Worm (Caenorhabditis elegans) whole organism, L3 larva: Measurements from ENCODE around the gene abu-5.
"Not testable (repeated sequence)": the region's sequence is repeated elsewhere in the genome, so short reads cannot be mapped to it uniquely, and the experiment has no call there.

Experiments used
- R02D3.7 ChIP-seq: fragments of 150-350 bp; optimal IDR thresholded peaks from 2 replicates; lab custom pipeline; 2014; ENCODE audit warnings: missing biosample characterization, missing genetic modification characterization
- ZK546.5 ChIP-seq: sonication (generic microtip); optimal IDR thresholded peaks from 2 replicates; lab custom pipeline; 2017; ENCODE audit warnings: missing biosample characterization, missing genetic modification characterization
- aly-2 ChIP-seq: fragments of 150-350 bp; optimal IDR thresholded peaks from 2 replicates; lab custom pipeline; 2014; ENCODE audit warnings: missing biosample characterization, missing genetic modification characterization
- ama-1 ChIP-seq: fragments of 150-350 bp; optimal IDR thresholded peaks from 2 replicates; lab custom pipeline; 2018
- ceh-28 ChIP-seq: fragments of 150-350 bp; optimal IDR thresholded peaks from 2 replicates; lab custom pipeline; 2014; ENCODE audit warnings: missing biosample characterization, missing genetic modification reagents, missing genetic modification characterization
- ceh-82 ChIP-seq: fragments of 150-350 bp; optimal IDR thresholded peaks from 2 replicates; lab custom pipeline; 2014; ENCODE audit warnings: missing biosample characterization, missing genetic modification characterization
- ceh-9 ChIP-seq: sonication (generic microtip); optimal IDR thresholded peaks from 2 replicates; lab custom pipeline; 2018; ENCODE audit warnings: missing biosample characterization, missing genetic modification characterization
- daf-12 ChIP-seq: fragments of 150-350 bp; optimal IDR thresholded peaks from 2 replicates; lab custom pipeline; 2014; ENCODE audit warnings: missing biosample characterization, missing genetic modification reagents, missing genetic modification characterization
- egl-27 ChIP-seq: sonication (generic microtip); optimal IDR thresholded peaks from 4 replicates; lab custom pipeline; 2017; ENCODE audit warnings: missing biosample characterization, missing genetic modification reagents, missing genetic modification characterization
- egl-5 ChIP-seq: fragments of 150-350 bp; optimal IDR thresholded peaks from 2 replicates; lab custom pipeline; 2017; ENCODE audit warnings: missing biosample characterization, missing genetic modification reagents, missing genetic modification characterization, inconsistent platforms
- elt-2 ChIP-seq: sonication (generic microtip); optimal IDR thresholded peaks from 2 replicates; lab custom pipeline; 2016; ENCODE audit warnings: missing genetic modification reagents, mild to moderate bottlenecking, missing genetic modification characterization, missing compliant biosample characterization
- elt-3 ChIP-seq, 3 experiments: fragments of 150-350 bp in 1 of 3; sonication (generic microtip) in 2 of 3; optimal IDR thresholded peaks; 2 replicates in 2 of 3; 4 replicates in 1 of 3; lab custom pipeline; 2014 to 2017; ENCODE audit warnings: missing biosample characterization in 3 of 3, missing genetic modification characterization in 3 of 3
- eor-1 ChIP-seq, 2 experiments: fragments of 150-350 bp; optimal IDR thresholded peaks; 2 replicates each; lab custom pipeline; 2014 to 2018; ENCODE audit warnings: missing biosample characterization in 2 of 2, missing genetic modification characterization in 2 of 2
- fkh-10 ChIP-seq: sonication (generic microtip); optimal IDR thresholded peaks from 2 replicates; lab custom pipeline; 2017; ENCODE audit warnings: missing biosample characterization, missing genetic modification reagents, missing genetic modification characterization
- hmg-11 ChIP-seq: sonication (generic microtip); optimal IDR thresholded peaks from 2 replicates; lab custom pipeline; 2016; ENCODE audit warnings: missing genetic modification characterization, missing compliant biosample characterization
- jun-1 ChIP-seq: fragments of 150-350 bp; optimal IDR thresholded peaks from 2 replicates; lab custom pipeline; 2014; ENCODE audit warnings: missing biosample characterization, missing genetic modification reagents, missing genetic modification characterization
- lin-15B ChIP-seq: fragments of 150-350 bp; optimal IDR thresholded peaks from 2 replicates; lab custom pipeline; 2014; ENCODE audit warnings: missing biosample characterization, missing genetic modification characterization
- mdl-1 ChIP-seq: fragments of 150-350 bp; optimal IDR thresholded peaks from 2 replicates; lab custom pipeline; 2014; ENCODE audit warnings: missing biosample characterization, missing genetic modification characterization
- mml-1 ChIP-seq: fragments of 150-350 bp; sonication (generic microtip); optimal IDR thresholded peaks from 3 replicates; lab custom pipeline; 2014; ENCODE audit warnings: missing biosample characterization, missing genetic modification characterization
- nfya-1 ChIP-seq: sonication (generic microtip); optimal IDR thresholded peaks from 2 replicates; lab custom pipeline; 2017; ENCODE audit warnings: missing genetic modification characterization, mild to moderate bottlenecking, missing compliant biosample characterization, antibody characterized with exemption, moderate library complexity; ENCODE audit not compliant: insufficient read depth
- nhr-11 ChIP-seq: fragments of 150-350 bp; optimal IDR thresholded peaks from 2 replicates; lab custom pipeline; 2014; ENCODE audit warnings: missing biosample characterization, missing genetic modification characterization
- nhr-12 ChIP-seq: fragments of 150-350 bp; optimal IDR thresholded peaks from 2 replicates; lab custom pipeline; 2014; ENCODE audit warnings: missing biosample characterization, missing genetic modification characterization
- nhr-237 ChIP-seq: fragments of 150-350 bp; optimal IDR thresholded peaks from 2 replicates; lab custom pipeline; 2014; ENCODE audit warnings: missing biosample characterization, missing genetic modification characterization
- nhr-25 ChIP-seq: sonication (generic microtip); optimal IDR thresholded peaks from 2 replicates; lab custom pipeline; 2017; ENCODE audit warnings: missing biosample characterization, missing genetic modification characterization
- nhr-28 ChIP-seq: fragments of 150-350 bp; optimal IDR thresholded peaks from 2 replicates; lab custom pipeline; 2014; ENCODE audit warnings: missing biosample characterization, missing genetic modification characterization
- nhr-43 ChIP-seq: sonication (generic microtip); optimal IDR thresholded peaks from 2 replicates; lab custom pipeline; 2016; ENCODE audit warnings: mild to moderate bottlenecking, missing genetic modification characterization, missing compliant biosample characterization; ENCODE audit not compliant: poor library complexity, severe bottlenecking
- nhr-67 ChIP-seq: fragments of 150-350 bp; optimal IDR thresholded peaks from 2 replicates; lab custom pipeline; 2014; ENCODE audit warnings: missing biosample characterization, missing genetic modification characterization
- pha-4 ChIP-seq: fragments of 150-350 bp; optimal IDR thresholded peaks from 2 replicates; lab custom pipeline; 2014; ENCODE audit warnings: missing biosample characterization, missing genetic modification reagents, missing genetic modification characterization
- pqm-1 ChIP-seq: fragments of 150-350 bp; optimal IDR thresholded peaks from 2 replicates; lab custom pipeline; 2017; ENCODE audit warnings: missing biosample characterization, missing genetic modification characterization, inconsistent platforms
- sea-2 ChIP-seq: fragments of 150-350 bp; sonication (generic microtip); optimal IDR thresholded peaks from 4 replicates; lab custom pipeline; 2014; ENCODE audit warnings: missing biosample characterization, missing genetic modification reagents, missing genetic modification characterization
- skn-1 ChIP-seq: fragments of 150-350 bp; optimal IDR thresholded peaks from 2 replicates; lab custom pipeline; 2014; ENCODE audit warnings: missing biosample characterization, missing genetic modification characterization
- snpc-4 ChIP-seq: fragments of 150-350 bp; optimal IDR thresholded peaks from 2 replicates; lab custom pipeline; 2014; ENCODE audit warnings: missing biosample characterization, missing genetic modification characterization
- tbx-2 ChIP-seq: sonication (generic microtip); optimal IDR thresholded peaks from 2 replicates; lab custom pipeline; 2016; ENCODE audit warnings: mild to moderate bottlenecking, missing genetic modification characterization, missing compliant biosample characterization
- unc-39 ChIP-seq: sonication (generic microtip); optimal IDR thresholded peaks from 4 replicates; lab custom pipeline; 2017; ENCODE audit warnings: missing biosample characterization, missing genetic modification characterization
- unc-62 ChIP-seq: fragments of 150-350 bp; sonication (generic microtip); optimal IDR thresholded peaks from 4 replicates; lab custom pipeline; 2014; ENCODE audit warnings: missing biosample characterization, missing genetic modification reagents, missing genetic modification characterization
- zag-1 ChIP-seq: fragments of 150-350 bp; optimal IDR thresholded peaks from 2 replicates; lab custom pipeline; 2014; ENCODE audit warnings: missing biosample characterization, missing genetic modification characterization
- ztf-11 ChIP-seq: fragments of 150-350 bp; optimal IDR thresholded peaks from 2 replicates; lab custom pipeline; 2014; ENCODE audit warnings: missing biosample characterization, missing genetic modification characterization
- ztf-4 ChIP-seq: fragments of 150-350 bp; optimal IDR thresholded peaks from 2 replicates; lab custom pipeline; 2014; ENCODE audit warnings: missing biosample characterization, missing genetic modification characterization

The abu-5 gene

ce11 chrIV:15590397-15590796, at the start of gene abu-5:
Gene abu-5, plus strand, starts transcription at chrIV:15590697.
- TF ChIP-seq nhr-237, mml-1, aly-2 (tag; lab: Kevin White, UChicago): not testable (repeated sequence)
- TF ChIP-seq, all 47 proteins: peak for 0; not testable (repeated sequence) for 47

ce11 chrIV:15554771-15555170, 35.7 kb upstream of the abu-5 start:
- no peak for TF ChIP-seq aly-2 (tag; lab: Kevin White, UChicago)
- TF ChIP-seq ztf-4 (tag; lab: Kevin White, UChicago) = no peak
- TF ChIP-seq ZK546.5 (tag; lab: Kevin White, UChicago) = no peak
- no peak for TF ChIP-seq ceh-82 (tag; lab: Kevin White, UChicago)
- TF ChIP-seq nhr-67 = no peak
- TF ChIP-seq nhr-28 (tag; lab: Kevin White, UChicago) = no peak
- TF ChIP-seq ztf-11 (tag; lab: Kevin White, UChicago) = no peak
- TF ChIP-seq unc-62 (GFP tag; lab: Kevin White, UChicago) = no peak
- no peak for TF ChIP-seq elt-2 (tag; lab: Kevin White, UChicago)
- no peak for TF ChIP-seq sea-2 (GFP tag; lab: Kevin White, UChicago)
- TF ChIP-seq elt-3 (tag; optimal IDR thresholded peaks at IDR 0.05; lab: Kevin White, UChicago) = no peak
- no peak for TF ChIP-seq R02D3.7 (tag; lab: Kevin White, UChicago)
- TF ChIP-seq zag-1 (tag; lab: Kevin White, UChicago) = no peak
- TF ChIP-seq tbx-2 (tag; lab: Kevin White, UChicago) = no peak
- TF ChIP-seq eor-1 (tag; optimal IDR thresholded peaks at IDR 0.05; lab: Kevin White, UChicago) = no peak
- no peak for TF ChIP-seq unc-39 (tag; lab: Kevin White, UChicago)
- TF ChIP-seq egl-5 (tag; lab: Kevin White, UChicago) = no peak

ce11 chrIV:15559065-15559464, 31.4 kb upstream of the abu-5 start:
- TF ChIP-seq ztf-11 (tag; lab: Kevin White, UChicago) (no peak), pqm-1 (tag; lab: Kevin White, UChicago) (peak; percentile 26), nhr-11 (no peak), nfya-1 (tag; lab: Kevin White, UChicago) (peak; percentile 71), elt-2 (tag; lab: Kevin White, UChicago) (peak; percentile 83), nhr-25 (tag; lab: Kevin White, UChicago) (no peak), lin-15B (tag; lab: Kevin White, UChicago) (no peak), ceh-28 (tag; lab: Kevin White, UChicago) (peak; percentile 59)

ce11 chrIV:15561223-15561656, 29.3 kb upstream of the abu-5 start:
- TF ChIP-seq tbx-2 (tag; lab: Kevin White, UChicago) = no peak
- peak; percentile 92 for TF ChIP-seq nfya-1 (tag; lab: Kevin White, UChicago)
- peak; percentile 2 for TF ChIP-seq snpc-4 (tag; lab: Kevin White, UChicago)
- TF ChIP-seq fkh-10 = peak; percentile 34
- TF ChIP-seq pha-4 (tag; lab: Kevin White, UChicago) = peak; percentile 77
- TF ChIP-seq unc-39 (tag; lab: Kevin White, UChicago) = no peak
- peak; percentile 80 for TF ChIP-seq hmg-11 (tag; lab: Kevin White, UChicago)
- TF ChIP-seq ceh-28 (tag; lab: Kevin White, UChicago) = peak; percentile 86
- TF ChIP-seq skn-1 (tag; lab: Kevin White, UChicago) = peak; percentile 65
- TF ChIP-seq R02D3.7 (tag; lab: Kevin White, UChicago) = no peak
- TF ChIP-seq nhr-43 (tag; lab: Kevin White, UChicago) = no peak
- TF ChIP-seq nhr-12 = no peak
- peak; percentile 20 for TF ChIP-seq jun-1 (tag; lab: Kevin White, UChicago)
- no peak for TF ChIP-seq elt-3 (tag; optimal IDR thresholded peaks at IDR 0.05; lab: Kevin White, UChicago)

ce11 chrIV:15564327-15564726, 26.2 kb upstream of the abu-5 start, which contains the start of gene Y105C5A.1:
Gene Y105C5A.1, minus strand, starts transcription at chrIV:15564427.
- TF ChIP-seq egl-5 (tag; lab: Kevin White, UChicago) (no peak), fkh-10 (no peak), unc-62 (GFP tag; lab: Kevin White, UChicago) (no peak), aly-2 (tag; lab: Kevin White, UChicago) (no peak), daf-12 (no peak), ama-1 (no peak), mdl-1 (no peak), nhr-28 (tag; lab: Kevin White, UChicago) (no peak), ceh-28 (tag; lab: Kevin White, UChicago) (no peak), nhr-43 (tag; lab: Kevin White, UChicago) (no peak), ceh-9 (no peak), egl-27 (tag; lab: Kevin White, UChicago) (no peak), mml-1 (tag; lab: Kevin White, UChicago) (no peak)
